Worm (Caenorhabditis elegans) whole organism, mixed stage, embryonic: ENCODE data around the gene ckb-2.

Experiments
- M03D4.4 ChIP-seq: sonication (generic microtip); optimal IDR thresholded peaks from 2 replicates; lab custom pipeline; 2017; ENCODE audit warnings: mild to moderate bottlenecking, missing genetic modification characterization, missing compliant biosample characterization
- elt-1 ChIP-seq: sonication (generic microtip); optimal IDR thresholded peaks from 2 replicates; lab custom pipeline; 2017; ENCODE audit warnings: missing genetic modification characterization, mild to moderate bottlenecking, missing compliant biosample characterization, antibody characterized with exemption, moderate library complexity, borderline replicate concordance; ENCODE audit not compliant: insufficient read depth
- lin-13 ChIP-seq: fragments of 150-350 bp; optimal IDR thresholded peaks from 2 replicates; lab custom pipeline; 2014; ENCODE audit warnings: missing biosample characterization, missing genetic modification characterization
- lsy-2 ChIP-seq: fragments of 150-350 bp; optimal IDR thresholded peaks from 2 replicates; lab custom pipeline; 2014; ENCODE audit warnings: missing biosample characterization, missing genetic modification characterization
- nhr-28 ChIP-seq: fragments of 150-350 bp; optimal IDR thresholded peaks from 2 replicates; lab custom pipeline; 2014; ENCODE audit warnings: missing biosample characterization, missing genetic modification characterization
- pha-4 ChIP-seq: fragments of 150-350 bp; optimal IDR thresholded peaks from 2 replicates; lab custom pipeline; 2018; ENCODE audit warnings: missing biosample characterization, missing genetic modification reagents, missing genetic modification characterization
- sem-2 ChIP-seq: fragments of 200-800 bp; sonication (Bioruptor generic); optimal IDR thresholded peaks from 2 replicates; lab custom pipeline; 2018; ENCODE audit warnings: mild to moderate bottlenecking, missing genetic modification characterization, missing compliant biosample characterization
- snpc-4 ChIP-seq: fragments of 150-350 bp; optimal IDR thresholded peaks from 2 replicates; lab custom pipeline; 2014; ENCODE audit warnings: missing biosample characterization, missing genetic modification characterization
- sptf-1 ChIP-seq: sonication (generic microtip); optimal IDR thresholded peaks from 2 replicates; lab custom pipeline; 2017; ENCODE audit warnings: mild to moderate bottlenecking, missing genetic modification characterization, moderate library complexity, missing compliant biosample characterization
- unc-62 ChIP-seq: fragments of 150-350 bp; optimal IDR thresholded peaks from 2 replicates; lab custom pipeline; 2014; ENCODE audit warnings: missing biosample characterization, missing genetic modification reagents, missing genetic modification characterization
- ztf-11 ChIP-seq: fragments of 150-350 bp; optimal IDR thresholded peaks from 2 replicates; lab custom pipeline; 2014; ENCODE audit warnings: missing biosample characterization, missing genetic modification characterization

- TF ChIP-seq pha-4 (tag; lab: Kevin White, UChicago) (no peak), ztf-11 (no peak), snpc-4 (tag; lab: Kevin White, UChicago) (no peak), M03D4.4 (tag; lab: Kevin White, UChicago) (no peak), nhr-28 (tag; lab: Kevin White, UChicago) (no peak), sem-2 (GFP tag; lab: Kevin White, UChicago) (no peak), elt-1 (tag; lab: Kevin White, UChicago) (no peak), lsy-2 (tag; lab: Kevin White, UChicago) (no peak), lin-13 (tag; lab: Kevin White, UChicago) (no peak), sptf-1 (tag; lab: Kevin White, UChicago) (no peak), unc-62 (GFP tag; lab: Kevin White, UChicago) (no peak)
Measured at ce11 chrIII:4370585-4370984, 2.8 kb downstream of the ckb-2 start, which contains the start of gene ckb-3.
